Fruit fly (Drosophila melanogaster) S2 (cell line): ENCODE results near the gene CG13069.

Source experiments
- CG8478 ChIP-seq: fragments of >200 bp; optimal IDR thresholded peaks from 2 replicates; lab custom pipeline; 2018
- CTCF ChIP-seq, 2 experiments: fragments of >200 bp; optimal IDR thresholded peaks; 2 replicates each; lab custom pipeline; 2018

- no peak for TF ChIP-seq CTCF (optimal IDR thresholded peaks at IDR 0.05; lab: Kevin White, UChicago)
- no peak for TF ChIP-seq CG8478
Measured at dm6 chr3L:16272338-16272959, 7.3 kb downstream of the CG13069 start, which contains the start of gene CG13066.
